Fruit fly (Drosophila melanogaster) whole organism, wandering third instar larva: ENCODE measurements around the gene Mst36Fb.

Experiments used
- Abd-B ChIP-seq: fragments of >200 bp; optimal IDR thresholded peaks from 2 replicates; lab custom pipeline; 2017; ENCODE audit warnings: missing biosample characterization, missing genetic modification characterization
- CG32264 ChIP-seq: fragments of 200-800 bp; sonication (Bioruptor generic); optimal IDR thresholded peaks from 2 replicates; lab custom pipeline; 2016; ENCODE audit warnings: missing biosample characterization, missing genetic modification characterization
- CG9705 ChIP-seq: fragments of 200-800 bp; sonication (Bioruptor generic); optimal IDR thresholded peaks from 2 replicates; lab custom pipeline; 2018; ENCODE audit warnings: missing biosample characterization, mild to moderate bottlenecking, missing genetic modification characterization
- CrebA ChIP-seq: fragments of 200-800 bp; sonication (Bioruptor generic); optimal IDR thresholded peaks from 2 replicates; lab custom pipeline; 2016; ENCODE audit warnings: missing biosample characterization, mild to moderate bottlenecking, missing genetic modification characterization, borderline replicate concordance
- Dfd ChIP-seq: fragments of >200 bp; optimal IDR thresholded peaks from 2 replicates; lab custom pipeline; 2017; ENCODE audit warnings: missing biosample characterization, missing genetic modification characterization
- Dif ChIP-seq: fragments of 200-275, 200-300 bp; sonication (Bioruptor generic); optimal IDR thresholded peaks from 2 replicates; lab custom pipeline; 2018; ENCODE audit warnings: missing biosample characterization, missing genetic modification characterization; ENCODE audit not compliant: partially characterized antibody
- GATAd ChIP-seq: sonication (Bioruptor generic); optimal IDR thresholded peaks from 2 replicates; lab custom pipeline; 2016; ENCODE audit warnings: missing biosample characterization, missing genetic modification characterization
- HLH106 ChIP-seq: fragments of 200-800 bp; optimal IDR thresholded peaks from 3 replicates; lab custom pipeline; 2019; ENCODE audit warnings: missing biosample characterization, mild to moderate bottlenecking, missing genetic modification characterization, moderate library complexity
- Hnf4 ChIP-seq: fragments of 200-800 bp; sonication (Bioruptor generic); optimal IDR thresholded peaks from 2 replicates; lab custom pipeline; 2016; ENCODE audit warnings: missing biosample characterization, mild to moderate bottlenecking, missing genetic modification characterization
- Hr78 ChIP-seq: fragments of >200 bp; optimal IDR thresholded peaks from 2 replicates; lab custom pipeline; 2017; ENCODE audit warnings: missing biosample characterization, missing genetic modification characterization
- Hr83 ChIP-seq: fragments of 200-300 bp; sonication (Bioruptor generic); optimal IDR thresholded peaks from 2 replicates; lab custom pipeline; 2016; ENCODE audit warnings: missing biosample characterization, mild to moderate bottlenecking, missing genetic modification characterization, moderate library complexity; ENCODE audit not compliant: poor library complexity, severe bottlenecking
- Jra ChIP-seq: sonication (Bioruptor generic); optimal IDR thresholded peaks from 2 replicates; lab custom pipeline; 2016; ENCODE audit warnings: missing biosample characterization, missing genetic modification characterization
- Mio ChIP-seq: sonication (Bioruptor generic); optimal IDR thresholded peaks from 2 replicates; lab custom pipeline; 2016; ENCODE audit warnings: missing biosample characterization, missing genetic modification characterization
- Myc ChIP-seq: fragments of >200 bp; optimal IDR thresholded peaks from 2 replicates; lab custom pipeline; 2017
- N ChIP-seq: fragments of >200 bp; optimal IDR thresholded peaks from 2 replicates; lab custom pipeline; 2018; ENCODE audit warnings: missing biosample characterization, missing external identifiers, missing genetic modification characterization
- OdsH ChIP-seq: fragments of 200-800 bp; sonication (Bioruptor generic); optimal IDR thresholded peaks from 2 replicates; lab custom pipeline; 2016; ENCODE audit warnings: missing biosample characterization, mild to moderate bottlenecking, missing genetic modification characterization
- Rel ChIP-seq, 2 experiments: fragments of 200-800 bp; sonication (Bioruptor generic) in 1 of 2; optimal IDR thresholded peaks; 2 replicates in 1 of 2; 3 replicates in 1 of 2; lab custom pipeline; 2016 to 2019; ENCODE audit warnings: mild to moderate bottlenecking in 2 of 2, missing biosample characterization in 2 of 2, missing genetic modification characterization in 2 of 2, moderate library complexity in 1 of 2
- Sp1 ChIP-seq: fragments of 200-800 bp; sonication (Bioruptor generic); optimal IDR thresholded peaks from 3 replicates; lab custom pipeline; 2019; ENCODE audit warnings: missing biosample characterization, mild to moderate bottlenecking, missing genetic modification characterization, moderate library complexity
- Vsx2 ChIP-seq: fragments of 200-300, 225-300 bp; sonication (Bioruptor generic); optimal IDR thresholded peaks from 2 replicates; lab custom pipeline; 2018; ENCODE audit warnings: missing biosample characterization, missing genetic modification characterization; ENCODE audit not compliant: partially characterized antibody
- br ChIP-seq: fragments of 200-800 bp; sonication (Bioruptor generic); optimal IDR thresholded peaks from 2 replicates; lab custom pipeline; 2016; ENCODE audit warnings: missing biosample characterization, missing genetic modification characterization
- brk ChIP-seq: fragments of 200-800 bp; sonication (Bioruptor generic); optimal IDR thresholded peaks from 2 replicates; lab custom pipeline; 2016; ENCODE audit warnings: missing biosample characterization, mild to moderate bottlenecking, missing genetic modification characterization
- dl ChIP-seq, 2 experiments: fragments of 175-275, 200-275 bp in 1 of 2; fragments of 200-275 bp in 1 of 2; sonication (Bioruptor generic); optimal IDR thresholded peaks; lab custom pipeline; 2018; ENCODE audit warnings: mild to moderate bottlenecking in 2 of 2, missing biosample characterization in 2 of 2, missing genetic modification characterization in 2 of 2, moderate library complexity in 2 of 2; ENCODE audit not compliant: partially characterized antibody in 2 of 2, insufficient read depth in 1 of 2
- dmrt93B ChIP-seq: fragments of 200-800 bp; sonication (Bioruptor generic); optimal IDR thresholded peaks from 2 replicates; lab custom pipeline; 2018; ENCODE audit warnings: missing biosample characterization, mild to moderate bottlenecking, missing genetic modification characterization
- dsf ChIP-seq: sonication (Bioruptor generic); optimal IDR thresholded peaks from 2 replicates; lab custom pipeline; 2016; ENCODE audit warnings: missing biosample characterization, missing genetic modification characterization, borderline replicate concordance
- ey ChIP-seq: fragments of 200-800 bp; sonication (Bioruptor generic); optimal IDR thresholded peaks from 2 replicates; lab custom pipeline; 2016; ENCODE audit warnings: missing biosample characterization, missing genetic modification characterization
- foxo ChIP-seq, 2 experiments: fragments of 200-800 bp; sonication (Bioruptor generic); optimal IDR thresholded peaks; 2 replicates in 1 of 2; 3 replicates in 1 of 2; lab custom pipeline; 2016 to 2017; ENCODE audit warnings: missing biosample characterization in 2 of 2, missing genetic modification characterization in 2 of 2
- fru ChIP-seq: fragments of 200-800 bp; sonication (Bioruptor generic); optimal IDR thresholded peaks from 3 replicates; lab custom pipeline; 2016; ENCODE audit warnings: missing biosample characterization, mild to moderate bottlenecking, missing genetic modification characterization
- h ChIP-seq: fragments of 200-800 bp; sonication (Bioruptor generic); optimal IDR thresholded peaks from 3 replicates; lab custom pipeline; 2016; ENCODE audit warnings: missing biosample characterization, mild to moderate bottlenecking, missing genetic modification characterization
- jim ChIP-seq: fragments of 175-275, 200-325 bp; sonication (Bioruptor generic); optimal IDR thresholded peaks from 2 replicates; lab custom pipeline; 2016; ENCODE audit warnings: missing biosample characterization, mild to moderate bottlenecking, missing genetic modification characterization
- lola ChIP-seq: fragments of >200 bp; optimal IDR thresholded peaks from 2 replicates; lab custom pipeline; 2017; ENCODE audit warnings: missing biosample characterization, missing genetic modification characterization
- pan ChIP-seq: fragments of >200 bp; optimal IDR thresholded peaks from 2 replicates; lab custom pipeline; 2017
- psq ChIP-seq: fragments of 200-800 bp; sonication (Bioruptor generic); optimal IDR thresholded peaks from 3 replicates; lab custom pipeline; 2017; ENCODE audit warnings: missing biosample characterization, mild to moderate bottlenecking, missing genetic modification characterization, moderate library complexity
- rgr ChIP-seq: fragments of 200-800 bp; sonication (Bioruptor generic); optimal IDR thresholded peaks from 3 replicates; lab custom pipeline; 2016; ENCODE audit warnings: missing biosample characterization, mild to moderate bottlenecking, missing genetic modification characterization
- sage ChIP-seq: fragments of 200-800 bp; sonication (Bioruptor generic); optimal IDR thresholded peaks from 2 replicates; lab custom pipeline; 2016; ENCODE audit warnings: missing biosample characterization, mild to moderate bottlenecking, missing genetic modification characterization
- sv ChIP-seq: fragments of 200-800 bp; sonication (Bioruptor generic); optimal IDR thresholded peaks from 3 replicates; lab custom pipeline; 2016; ENCODE audit warnings: missing biosample characterization, missing genetic modification characterization
- tai ChIP-seq: sonication (Bioruptor generic); optimal IDR thresholded peaks from 2 replicates; lab custom pipeline; 2016; ENCODE audit warnings: missing biosample characterization, missing genetic modification characterization
- usp ChIP-seq: fragments of >200 bp; optimal IDR thresholded peaks from 2 replicates; lab custom pipeline; 2017; ENCODE audit warnings: missing biosample characterization, missing genetic modification characterization
- woc ChIP-seq: sonication (Bioruptor generic); optimal IDR thresholded peaks from 2 replicates; lab custom pipeline; 2016; ENCODE audit warnings: missing biosample characterization, mild to moderate bottlenecking, missing genetic modification characterization

Gene Mst36Fb

DNA sequence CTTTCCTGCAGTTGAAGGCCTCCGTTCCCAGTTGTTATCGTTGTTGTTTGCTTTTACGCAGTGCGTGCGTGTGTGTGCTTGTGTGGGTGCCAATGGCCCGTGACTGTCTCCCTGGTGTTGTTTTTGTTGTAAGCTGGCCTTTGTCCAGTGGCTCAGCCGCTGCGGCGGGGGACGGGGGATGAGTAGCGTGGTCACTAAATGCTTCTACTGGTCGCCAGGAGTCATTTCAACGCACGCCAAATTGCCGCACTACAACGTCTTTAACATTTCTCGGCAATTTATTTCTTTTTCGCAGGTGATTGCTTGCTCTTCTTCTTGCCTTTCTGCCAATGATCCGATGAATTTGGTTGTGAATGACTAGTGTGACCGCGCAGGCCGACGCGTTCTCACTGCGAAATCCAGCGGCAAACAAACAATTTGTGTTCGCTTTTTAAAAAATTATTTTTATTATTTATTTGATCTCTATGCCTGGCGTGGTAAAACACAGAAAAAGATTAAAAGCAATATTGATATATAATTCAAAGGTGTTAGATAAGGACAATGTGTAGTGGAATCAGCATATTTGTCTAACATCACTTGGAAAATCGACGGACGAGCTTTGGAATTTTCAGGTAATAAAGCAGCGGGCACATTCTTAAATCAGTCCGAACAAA, 33.5 kb upstream of the Mst36Fb start, which contains the start of the genes Faf2 and Grip71:
Faf2 (minus strand) TSS at position 450 of the 653 bp plus-strand sequence.
Grip71 (plus strand) TSS at position 608 of the 653 bp plus-strand sequence.
- TF ChIP-seq foxo (GFP tag; optimal IDR thresholded peaks at IDR 0.05; lab: Kevin White, UChicago) (peak in 1 of 2 experiments; percentile 81), Dif (GFP tag; lab: Kevin White, UChicago) (no peak), HLH106 (tag; lab: Kevin White, UChicago) (peak; percentile 88), brk (GFP tag; lab: Kevin White, UChicago) (no peak), Hr83 (GFP tag; lab: Kevin White, UChicago) (no peak), Rel (GFP tag; optimal IDR thresholded peaks at IDR 0.05; lab: Kevin White, UChicago) (peak; percentile 3), Rel (tag; optimal IDR thresholded peaks at IDR 0.05; lab: Kevin White, UChicago) (peak; percentile 60), tai (no peak), Vsx2 (GFP tag; lab: Kevin White, UChicago) (no peak), GATAd (GFP tag; lab: Kevin White, UChicago) (peak; percentile 36), CG32264 (GFP tag; lab: Kevin White, UChicago) (peak; percentile 51), rgr (peak; percentile 82), sage (GFP tag; lab: Kevin White, UChicago) (peak; percentile 72), OdsH (GFP tag; lab: Kevin White, UChicago) (peak; percentile 42), dmrt93B (GFP tag; lab: Kevin White, UChicago) (peak; percentile 83), h (GFP tag; lab: Kevin White, UChicago) (peak; percentile 79), usp (no peak), jim (no peak), N (GFP tag; lab: Kevin White, UChicago) (peak; percentile 73), CG9705 (GFP tag; lab: Kevin White, UChicago) (peak; percentile 57), Myc (lab: Kevin White, UChicago) (no peak), lola (GFP tag; lab: Kevin White, UChicago) (no peak), ey (peak; percentile 74), Hr78 (GFP tag; lab: Kevin White, UChicago) (no peak), sv (GFP tag; lab: Kevin White, UChicago) (peak; percentile 57), Mio (GFP tag; lab: Kevin White, UChicago) (no peak), Abd-B (GFP tag; lab: Kevin White, UChicago) (no peak), woc (GFP tag; lab: Kevin White, UChicago) (peak; percentile 61), psq (GFP tag; lab: Kevin White, UChicago) (peak; percentile 62), Jra (GFP tag; lab: Kevin White, UChicago) (peak; percentile 39), dl (GFP tag; optimal IDR thresholded peaks at IDR 0.05; lab: Kevin White, UChicago; ENCODE audit: insufficient read depth in 1 of 2, partially characterized antibody in 2 of 2) (no peak), pan (lab: Kevin White, UChicago) (no peak), fru (GFP tag; lab: Kevin White, UChicago) (peak; percentile 72), Hnf4 (GFP tag; lab: Kevin White, UChicago) (peak; percentile 77), Sp1 (GFP tag; lab: Kevin White, UChicago) (peak; percentile 66), CrebA (GFP tag; lab: Kevin White, UChicago) (no peak), Dfd (GFP tag; lab: Kevin White, UChicago) (no peak), dsf (peak; percentile 60), br (GFP tag; lab: Kevin White, UChicago) (peak; percentile 60)
- TF ChIP-seq, all 38 proteins: peak for 22

DNA sequence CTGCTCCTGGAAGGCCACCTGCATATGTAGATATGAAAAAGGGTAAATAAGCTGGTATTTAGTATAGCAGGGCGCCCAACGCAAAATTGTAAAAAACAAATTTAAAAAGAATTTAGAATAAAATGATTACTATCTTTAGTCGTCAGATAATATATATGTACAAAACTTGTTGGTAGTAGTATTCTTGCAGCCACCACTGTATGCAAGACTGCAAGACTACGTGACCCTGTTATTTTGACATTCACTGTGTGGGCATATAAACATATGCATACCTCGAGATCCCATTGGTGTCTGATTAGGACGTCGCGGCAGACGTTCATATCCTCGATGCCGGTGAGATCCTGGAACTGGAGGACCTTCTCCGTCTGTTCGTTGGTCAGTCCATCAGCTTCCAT, 32.9 kb upstream of the Mst36Fb start:
- TF ChIP-seq br (GFP tag; lab: Kevin White, UChicago) (peak; percentile 38), foxo (GFP tag; optimal IDR thresholded peaks at IDR 0.05; lab: Kevin White, UChicago) (peak in 1 of 2 experiments; percentile 54), h (GFP tag; lab: Kevin White, UChicago) (peak; percentile 43), fru (GFP tag; lab: Kevin White, UChicago) (peak; percentile 53), Hr83 (GFP tag; lab: Kevin White, UChicago) (peak; percentile 25), Hnf4 (GFP tag; lab: Kevin White, UChicago) (peak; percentile 63), OdsH (GFP tag; lab: Kevin White, UChicago) (peak; percentile 36), ey (peak; percentile 22), Myc (lab: Kevin White, UChicago) (no peak), Dfd (GFP tag; lab: Kevin White, UChicago) (no peak), Jra (GFP tag; lab: Kevin White, UChicago) (no peak), rgr (peak; percentile 59), CG32264 (GFP tag; lab: Kevin White, UChicago) (peak; percentile 10)
- TF ChIP-seq, all 38 proteins: peak for 10
